Worm (Caenorhabditis elegans): ENCODE measurements around the gene K02E11.6.

ce11 chrV:14248025-14248424 lies 577 bp upstream of the K02E11.6 start, which contains the start of gene K02E11.4:
- TF ChIP-seq lin-15B (tag; optimal IDR thresholded peaks at IDR 0.05) (no peak), unc-62 (GFP tag; optimal IDR thresholded peaks at IDR 0.05) (no peak), nhr-11 (tag; optimal IDR thresholded peaks at IDR 0.05) (no peak), zag-1 (tag; optimal IDR thresholded peaks at IDR 0.05) (no peak), ceh-82 (tag; optimal IDR thresholded peaks at IDR 0.05) (no peak)
